Fruit fly (Drosophila melanogaster): Measurements from ENCODE around the gene Gr93c.

The Gr93c gene

dm6 chr3R:21825775-21826558 lies 19.1 kb downstream of the Gr93c start:
- no peak for TF ChIP-seq CG17801 (GFP tag; optimal IDR thresholded peaks at IDR 0.05; ENCODE audit: partially characterized antibody)

- TF ChIP-seq CG17801 (GFP tag; optimal IDR thresholded peaks at IDR 0.05; ENCODE audit: partially characterized antibody), result no peak
Observed at dm6 chr3R:21825140-21825539, 19.9 kb downstream of the Gr93c start.

dm6 chr3R:21824407-21825006 lies 20.6 kb downstream of the Gr93c start:
- TF ChIP-seq CG17801 (GFP tag; optimal IDR thresholded peaks at IDR 0.05; ENCODE audit: partially characterized antibody), result no peak

dm6 chr3R:21823699-21824406 lies 21.2 kb downstream of the Gr93c start:
- peak; percentile 72 for TF ChIP-seq CG17801 (GFP tag; optimal IDR thresholded peaks at IDR 0.05; ENCODE audit: partially characterized antibody)

dm6 chr3R:21823076-21823475 lies 22.0 kb downstream of the Gr93c start:
- no peak for TF ChIP-seq CG17801 (GFP tag; optimal IDR thresholded peaks at IDR 0.05; ENCODE audit: partially characterized antibody)

- TF ChIP-seq CG17801 (GFP tag; optimal IDR thresholded peaks at IDR 0.05; ENCODE audit: partially characterized antibody), result no peak
Observed at dm6 chr3R:21822562-21822933, 22.5 kb downstream of the Gr93c start, which contains the start of gene CASK. Gene CASK, minus strand, starts transcription at chr3R:21822674.

dm6 chr3R:21821684-21822561 lies 23.1 kb downstream of the Gr93c start:
- TF ChIP-seq CG17801 (GFP tag; optimal IDR thresholded peaks at IDR 0.05; ENCODE audit: partially characterized antibody), result peak; percentile 18

dm6 chr3R:21808622-21809347 lies 36.3 kb downstream of the Gr93c start:
- no peak for TF ChIP-seq CG17801 (GFP tag; optimal IDR thresholded peaks at IDR 0.05; ENCODE audit: partially characterized antibody)

dm6 chr3R:21807264-21807663 lies 37.8 kb downstream of the Gr93c start:
- no peak for TF ChIP-seq CG17801 (GFP tag; optimal IDR thresholded peaks at IDR 0.05; ENCODE audit: partially characterized antibody)
